Fruit fly (Drosophila melanogaster): ENCODE measurements around the gene CG32354.

Gene CG32354

dm6 chr3L:8453443-8454360 lies 31.7 kb upstream of the CG32354 start:
- no peak for TF ChIP-seq ttk (optimal IDR thresholded peaks at IDR 0.05)
- TF ChIP-seq Sin3A (optimal IDR thresholded peaks at IDR 0.05) = no peak
- no peak for TF ChIP-seq insv (optimal IDR thresholded peaks at IDR 0.05)
- no peak for TF ChIP-seq psq (optimal IDR thresholded peaks at IDR 0.05)
- no peak for TF ChIP-seq h (optimal IDR thresholded peaks at IDR 0.05)
- no peak for TF ChIP-seq Myc (optimal IDR thresholded peaks at IDR 0.05)

dm6 chr3L:8452986-8453385 lies 31.0 kb upstream of the CG32354 start:
- TF ChIP-seq psq (optimal IDR thresholded peaks at IDR 0.05) (no peak), Myc (optimal IDR thresholded peaks at IDR 0.05) (no peak), insv (optimal IDR thresholded peaks at IDR 0.05) (no peak), Sin3A (optimal IDR thresholded peaks at IDR 0.05) (no peak), h (optimal IDR thresholded peaks at IDR 0.05) (no peak), ttk (optimal IDR thresholded peaks at IDR 0.05) (no peak)

dm6 chr3L:8451966-8452620 lies 30.1 kb upstream of the CG32354 start:
- TF ChIP-seq Myc (optimal IDR thresholded peaks at IDR 0.05) (no peak), psq (optimal IDR thresholded peaks at IDR 0.05) (no peak), insv (optimal IDR thresholded peaks at IDR 0.05) (no peak), Sin3A (optimal IDR thresholded peaks at IDR 0.05) (no peak), h (optimal IDR thresholded peaks at IDR 0.05) (no peak), ttk (optimal IDR thresholded peaks at IDR 0.05) (no peak)

dm6 chr3L:8450747-8451146 lies 28.7 kb upstream of the CG32354 start:
- TF ChIP-seq ttk (optimal IDR thresholded peaks at IDR 0.05) (no peak), insv (optimal IDR thresholded peaks at IDR 0.05) (no peak), Sin3A (optimal IDR thresholded peaks at IDR 0.05) (no peak), h (optimal IDR thresholded peaks at IDR 0.05) (no peak), Myc (optimal IDR thresholded peaks at IDR 0.05) (no peak), psq (optimal IDR thresholded peaks at IDR 0.05) (no peak)

- TF ChIP-seq psq (optimal IDR thresholded peaks at IDR 0.05) (no peak), ttk (optimal IDR thresholded peaks at IDR 0.05) (no peak), Myc (optimal IDR thresholded peaks at IDR 0.05) (no peak), Sin3A (optimal IDR thresholded peaks at IDR 0.05) (no peak), insv (optimal IDR thresholded peaks at IDR 0.05) (no peak), h (optimal IDR thresholded peaks at IDR 0.05) (no peak)
Measured at dm6 chr3L:8449800-8450690, 28.0 kb upstream of the CG32354 start, which contains the start of gene Gug. Gug (plus strand) TSS chr3L:8449922.

dm6 chr3L:8449202-8449799 lies 27.3 kb upstream of the CG32354 start, which contains the start of gene CG6983:
CG6983 (minus strand) TSS chr3L:8449377.
- TF ChIP-seq ttk (optimal IDR thresholded peaks at IDR 0.05) (no peak), h (optimal IDR thresholded peaks at IDR 0.05) (no peak), Sin3A (optimal IDR thresholded peaks at IDR 0.05) (no peak), Myc (optimal IDR thresholded peaks at IDR 0.05) (no peak), psq (optimal IDR thresholded peaks at IDR 0.05) (no peak)

- TF ChIP-seq Sin3A (optimal IDR thresholded peaks at IDR 0.05) (no peak), insv (optimal IDR thresholded peaks at IDR 0.05) (no peak), Myc (optimal IDR thresholded peaks at IDR 0.05) (no peak), h (optimal IDR thresholded peaks at IDR 0.05) (no peak), ttk (optimal IDR thresholded peaks at IDR 0.05) (no peak), psq (optimal IDR thresholded peaks at IDR 0.05) (no peak)
Measured at dm6 chr3L:8448517-8448889, 26.5 kb upstream of the CG32354 start.

dm6 chr3L:8447795-8448516 lies 26.0 kb upstream of the CG32354 start:
- TF ChIP-seq Myc (optimal IDR thresholded peaks at IDR 0.05) = no peak
- TF ChIP-seq ttk (optimal IDR thresholded peaks at IDR 0.05) = no peak
- TF ChIP-seq Sin3A (optimal IDR thresholded peaks at IDR 0.05) = no peak
- TF ChIP-seq h (optimal IDR thresholded peaks at IDR 0.05) = no peak
- TF ChIP-seq psq (optimal IDR thresholded peaks at IDR 0.05) = no peak
- no peak for TF ChIP-seq insv (optimal IDR thresholded peaks at IDR 0.05)

dm6 chr3L:8446050-8446781 lies 24.2 kb upstream of the CG32354 start:
- TF ChIP-seq h (optimal IDR thresholded peaks at IDR 0.05) = no peak
- no peak for TF ChIP-seq psq (optimal IDR thresholded peaks at IDR 0.05)
- no peak for TF ChIP-seq ttk (optimal IDR thresholded peaks at IDR 0.05)
- TF ChIP-seq Myc (optimal IDR thresholded peaks at IDR 0.05) = no peak
- no peak for TF ChIP-seq Sin3A (optimal IDR thresholded peaks at IDR 0.05)

dm6 chr3L:8445027-8445426 lies 23.0 kb upstream of the CG32354 start:
- TF ChIP-seq h (optimal IDR thresholded peaks at IDR 0.05) (no peak), ttk (optimal IDR thresholded peaks at IDR 0.05) (no peak), insv (optimal IDR thresholded peaks at IDR 0.05) (no peak), psq (optimal IDR thresholded peaks at IDR 0.05) (no peak), Sin3A (optimal IDR thresholded peaks at IDR 0.05) (no peak), Myc (optimal IDR thresholded peaks at IDR 0.05) (no peak)
